Worm (Caenorhabditis elegans) whole organism, L4 larva: ENCODE results near the gene C11E4.8.

ENCODE experiments used
- F37D6.2 ChIP-seq: sonication (generic microtip); optimal IDR thresholded peaks from 2 replicates; lab custom pipeline; 2016; ENCODE audit warnings: mild to moderate bottlenecking, missing genetic modification characterization, missing compliant biosample characterization
- F49E8.2 ChIP-seq: sonication (generic microtip); optimal IDR thresholded peaks from 2 replicates; lab custom pipeline; 2016; ENCODE audit warnings: missing compliant biosample characterization, mild to moderate bottlenecking, missing genetic modification characterization, borderline replicate concordance
- R02D3.7 ChIP-seq: fragments of 150-350 bp; sonication (generic microtip); optimal IDR thresholded peaks from 3 replicates; lab custom pipeline; 2014; ENCODE audit warnings: missing biosample characterization, missing genetic modification characterization
- Y48G9A.11 ChIP-seq: fragments of 200-800 bp; sonication (Bioruptor generic); IDR thresholded peaks from 2 replicates; pipeline ENCODE4 v1.3.6; 2022; ENCODE audit warnings: missing genetic modification reagents, missing genetic modification characterization, missing compliant biosample characterization
- Y5F2A.4 ChIP-seq: fragments of 200-800 bp; sonication (Bioruptor generic); optimal IDR thresholded peaks from 2 replicates; lab custom pipeline; 2018; ENCODE audit warnings: mild to moderate bottlenecking, missing genetic modification characterization, missing compliant biosample characterization
- Y75B8A.6 ChIP-seq: fragments of 200-800 bp; sonication (Bioruptor generic); IDR thresholded peaks from 2 replicates; pipeline ENCODE4 v1.3.6; 2022; ENCODE audit warnings: missing genetic modification reagents, missing genetic modification characterization, missing compliant biosample characterization
- ZK337.2 ChIP-seq: fragments of 200-800 bp; sonication (Bioruptor generic); IDR thresholded peaks from 2 replicates; pipeline ENCODE4 v1.3.6; 2022; ENCODE audit warnings: missing genetic modification reagents, missing genetic modification characterization, missing compliant biosample characterization
- aha-1 ChIP-seq: fragments of 150-350 bp; peaks from one replicate; lab custom pipeline; 2014; ENCODE audit warnings: missing biosample characterization, missing genetic modification characterization
- aly-2 ChIP-seq: sonication (generic microtip); optimal IDR thresholded peaks from 2 replicates; lab custom pipeline; 2018; ENCODE audit warnings: missing biosample characterization, missing genetic modification characterization
- cey-2 ChIP-seq: sonication (generic microtip); optimal IDR thresholded peaks from 3 replicates; lab custom pipeline; 2017; ENCODE audit warnings: missing genetic modification characterization, mild to moderate bottlenecking, missing compliant biosample characterization, antibody characterized with exemption, borderline replicate concordance; ENCODE audit not compliant: insufficient read depth
- daf-12 ChIP-seq: fragments of 150-350 bp; optimal IDR thresholded peaks from 2 replicates; lab custom pipeline; 2014; ENCODE audit warnings: missing biosample characterization, missing genetic modification reagents, missing genetic modification characterization
- daf-8 ChIP-seq: fragments of 200-800 bp; sonication (Bioruptor generic); IDR thresholded peaks from 2 replicates; pipeline ENCODE4 v1.3.6; 2022; ENCODE audit warnings: missing genetic modification characterization, missing compliant biosample characterization
- duxl-1 ChIP-seq: sonication (generic microtip); optimal IDR thresholded peaks from 2 replicates; lab custom pipeline; 2016; ENCODE audit warnings: mild to moderate bottlenecking, missing genetic modification characterization, moderate library complexity, missing compliant biosample characterization; ENCODE audit not compliant: poor library complexity
- fkh-10 ChIP-seq: fragments of 150-350 bp; optimal IDR thresholded peaks from 2 replicates; lab custom pipeline; 2014; ENCODE audit warnings: missing biosample characterization, missing genetic modification reagents, missing genetic modification characterization
- gei-8 ChIP-seq: fragments of 200-800 bp; sonication (Bioruptor generic); optimal IDR thresholded peaks from 2 replicates; lab custom pipeline; 2018; ENCODE audit warnings: mild to moderate bottlenecking, missing genetic modification characterization, missing compliant biosample characterization
- hif-1 ChIP-seq, 2 experiments: sonication (generic microtip); optimal IDR thresholded peaks; 2 replicates each; lab custom pipeline; 2016 to 2017; ENCODE audit warnings: missing compliant biosample characterization in 2 of 2, missing genetic modification characterization in 2 of 2, missing genetic modification reagents in 2 of 2, missing genotype in 2 of 2, mild to moderate bottlenecking in 1 of 2
- hlh-11 ChIP-seq: fragments of 200-800 bp; sonication (Bioruptor generic); optimal IDR thresholded peaks from 2 replicates; lab custom pipeline; 2018; ENCODE audit warnings: mild to moderate bottlenecking, missing genetic modification characterization, missing compliant biosample characterization
- hlh-30 ChIP-seq: sonication (generic microtip); optimal IDR thresholded peaks from 2 replicates; lab custom pipeline; 2017; ENCODE audit warnings: antibody characterized with exemption, mild to moderate bottlenecking, missing genetic modification characterization, missing compliant biosample characterization; ENCODE audit not compliant: insufficient read depth
- hmg-1.1 ChIP-seq: fragments of 200-800 bp; sonication (Bioruptor generic); IDR thresholded peaks from 2 replicates; pipeline ENCODE4 v1.3.6; 2022; ENCODE audit warnings: missing genetic modification reagents, missing genetic modification characterization, missing compliant biosample characterization
- jun-1 ChIP-seq: fragments of 150-350 bp; optimal IDR thresholded peaks from 2 replicates; lab custom pipeline; 2014; ENCODE audit warnings: missing biosample characterization, missing genetic modification reagents, missing genetic modification characterization
- lim-7 ChIP-seq: fragments of 200-800 bp; sonication (Bioruptor generic); IDR thresholded peaks from 2 replicates; pipeline ENCODE4 v1.3.6; 2022; ENCODE audit warnings: missing genetic modification characterization, missing compliant biosample characterization
- lin-1 ChIP-seq: fragments of 200-800 bp; sonication (Bioruptor generic); IDR thresholded peaks from 2 replicates; pipeline ENCODE4 v1.3.6; 2022; ENCODE audit warnings: missing genetic modification reagents, missing genetic modification characterization, missing compliant biosample characterization
- lsy-2 ChIP-seq, 2 experiments: fragments of 150-350 bp in 1 of 2; sonication (generic microtip) in 1 of 2; optimal IDR thresholded peaks; 2 replicates each; lab custom pipeline; 2014 to 2017; ENCODE audit warnings: missing biosample characterization in 2 of 2, missing genetic modification characterization in 2 of 2
- madf-5 ChIP-seq, 2 experiments: fragments of 200-800 bp; sonication (Bioruptor generic); IDR thresholded peaks; 2 replicates each; pipeline ENCODE4 v1.3.6; 2022; ENCODE audit warnings: missing compliant biosample characterization in 2 of 2, missing genetic modification characterization in 2 of 2
- madf-9 ChIP-seq: fragments of 200-800 bp; sonication (Bioruptor generic); conservative IDR thresholded peaks from 2 replicates; pipeline ENCODE4 v1.3.6; 2022; ENCODE audit warnings: missing genetic modification reagents, missing genetic modification characterization, missing compliant biosample characterization
- mep-1 ChIP-seq: fragments of 150-350 bp; sonication (generic microtip); optimal IDR thresholded peaks from 3 replicates; lab custom pipeline; 2014; ENCODE audit warnings: missing biosample characterization, missing genetic modification characterization
- mes-2 ChIP-seq: sonication (generic microtip); optimal IDR thresholded peaks from 2 replicates; lab custom pipeline; 2016; ENCODE audit warnings: missing genotype, mild to moderate bottlenecking, missing genetic modification characterization, missing compliant biosample characterization; ENCODE audit not compliant: poor library complexity, severe bottlenecking
- mxl-3 ChIP-seq: fragments of 200-800 bp; sonication (Bioruptor generic); optimal IDR thresholded peaks from 2 replicates; lab custom pipeline; 2018; ENCODE audit warnings: mild to moderate bottlenecking, missing genetic modification characterization, missing compliant biosample characterization
- nhr-102 ChIP-seq: sonication (generic microtip); optimal IDR thresholded peaks from 2 replicates; lab custom pipeline; 2016; ENCODE audit warnings: mild to moderate bottlenecking, missing genetic modification characterization, moderate library complexity, missing compliant biosample characterization
- nhr-111 ChIP-seq: fragments of 200-800 bp; sonication (Bioruptor generic); optimal IDR thresholded peaks from 2 replicates; lab custom pipeline; 2018; ENCODE audit warnings: mild to moderate bottlenecking, missing genetic modification characterization, missing compliant biosample characterization
- nhr-237 ChIP-seq: sonication (generic microtip); optimal IDR thresholded peaks from 2 replicates; lab custom pipeline; 2017; ENCODE audit warnings: missing biosample characterization, missing genetic modification characterization
- nhr-28 ChIP-seq: fragments of 150-350 bp; optimal IDR thresholded peaks from 2 replicates; lab custom pipeline; 2014; ENCODE audit warnings: missing biosample characterization, missing genetic modification characterization
- nhr-41 ChIP-seq: fragments of 200-800 bp; sonication (Bioruptor generic); IDR thresholded peaks from 2 replicates; pipeline ENCODE4 v1.3.6; 2022; ENCODE audit warnings: missing genetic modification reagents, missing genetic modification characterization, missing compliant biosample characterization
- nhr-76 ChIP-seq: fragments of 150-350 bp; optimal IDR thresholded peaks from 2 replicates; lab custom pipeline; 2014; ENCODE audit warnings: missing biosample characterization, missing genetic modification characterization
- nhr-77 ChIP-seq: fragments of 150-350 bp; optimal IDR thresholded peaks from 2 replicates; lab custom pipeline; 2014; ENCODE audit warnings: missing biosample characterization, missing genetic modification characterization
- rbr-2 ChIP-seq: sonication (generic microtip); optimal IDR thresholded peaks from 2 replicates; lab custom pipeline; 2016; ENCODE audit warnings: missing genotype, missing genetic modification characterization, missing compliant biosample characterization
- snpc-1.2 ChIP-seq: fragments of 200-800 bp; sonication (Bioruptor generic); IDR thresholded peaks from 2 replicates; pipeline ENCODE4 v1.3.6; 2022; ENCODE audit warnings: missing genetic modification reagents, missing genetic modification characterization, missing compliant biosample characterization
- snpc-4 ChIP-seq: fragments of 150-350 bp; optimal IDR thresholded peaks from 2 replicates; lab custom pipeline; 2014; ENCODE audit warnings: missing biosample characterization, missing genetic modification characterization
- unc-130 ChIP-seq: sonication (generic microtip); optimal IDR thresholded peaks from 2 replicates; lab custom pipeline; 2016; ENCODE audit warnings: missing genetic modification reagents, missing genetic modification characterization, missing compliant biosample characterization
- unc-62 ChIP-seq, 3 experiments: fragments of 150-350 bp in 1 of 3; sonication (generic microtip); optimal IDR thresholded peaks in 2 of 3; peaks in 1 of 3; 1 replicate in 1 of 3; 2 replicates in 2 of 3; lab custom pipeline; 2014 to 2017; ENCODE audit warnings: missing biosample characterization in 3 of 3, missing genetic modification characterization in 3 of 3, missing genetic modification reagents in 3 of 3, missing genotype in 1 of 3
- zag-1 ChIP-seq: fragments of 150-350 bp; optimal IDR thresholded peaks from 2 replicates; lab custom pipeline; 2014; ENCODE audit warnings: missing biosample characterization, missing genetic modification characterization
- zip-11 ChIP-seq: fragments of 200-800 bp; sonication (Bioruptor generic); IDR thresholded peaks from 2 replicates; pipeline ENCODE4 v1.3.6; 2022; ENCODE audit warnings: missing genetic modification characterization, missing compliant biosample characterization
- ztf-7 ChIP-seq: fragments of 150-350 bp; optimal IDR thresholded peaks from 2 replicates; lab custom pipeline; 2014; ENCODE audit warnings: missing biosample characterization, missing genetic modification characterization

The C11E4.8 gene

DNA sequence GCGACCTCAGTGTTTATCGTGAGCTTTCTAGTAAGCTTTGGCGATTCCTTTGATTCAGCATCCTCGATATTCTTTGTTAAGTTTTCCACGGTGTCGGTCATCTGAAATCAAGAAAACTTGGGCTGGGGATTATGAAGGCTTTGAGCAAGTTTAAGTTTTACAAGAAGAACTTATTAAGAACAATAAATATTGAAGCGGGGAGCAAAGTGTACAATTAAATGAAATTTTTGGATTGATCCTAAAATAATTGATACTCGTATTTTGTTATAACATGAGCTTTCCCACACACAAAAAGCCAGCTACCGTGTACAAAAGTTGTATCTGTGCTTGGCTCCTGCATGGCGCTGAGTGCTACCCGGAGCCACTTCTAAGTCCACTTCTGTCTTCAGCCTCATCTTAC is 14.7 kb downstream of the C11E4.8 start, which contains the start of gene F34H10.3:
F34H10.3 (minus strand) TSS at position 101 of the 400 bp plus-strand sequence.
- TF ChIP-seq ZK337.2 (GFP tag; lab: Robert Waterston, UW) (no peak), aha-1 (tag; lab: Kevin White, UChicago) (peak; percentile 11)

DNA sequence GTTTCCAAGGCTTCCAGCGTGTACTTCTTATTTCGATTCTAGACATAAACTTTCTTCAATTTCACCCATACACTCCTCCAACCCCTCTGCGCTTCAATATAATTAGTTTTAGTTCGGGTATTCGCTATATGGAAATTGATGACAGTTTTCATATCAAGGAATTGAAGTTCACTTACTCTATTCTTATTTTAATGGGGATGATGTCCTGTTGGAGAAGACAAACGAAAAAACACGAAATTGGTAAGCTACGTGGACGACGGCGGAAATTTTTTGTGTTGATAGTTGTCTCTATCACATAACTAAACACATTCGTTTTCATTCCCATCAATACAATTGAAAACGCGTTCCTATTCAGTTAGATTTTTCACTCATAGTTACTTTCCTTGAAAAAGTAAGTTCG is 15.1 kb downstream of the C11E4.8 start, which contains the start of gene F34H10.5:
F34H10.5 (plus strand) TSS at position 301 of the 400 bp plus-strand sequence.
- TF ChIP-seq hmg-1.1 (GFP tag; lab: Robert Waterston, UW): no peak
- TF ChIP-seq, all 104 proteins: peak for 0

DNA sequence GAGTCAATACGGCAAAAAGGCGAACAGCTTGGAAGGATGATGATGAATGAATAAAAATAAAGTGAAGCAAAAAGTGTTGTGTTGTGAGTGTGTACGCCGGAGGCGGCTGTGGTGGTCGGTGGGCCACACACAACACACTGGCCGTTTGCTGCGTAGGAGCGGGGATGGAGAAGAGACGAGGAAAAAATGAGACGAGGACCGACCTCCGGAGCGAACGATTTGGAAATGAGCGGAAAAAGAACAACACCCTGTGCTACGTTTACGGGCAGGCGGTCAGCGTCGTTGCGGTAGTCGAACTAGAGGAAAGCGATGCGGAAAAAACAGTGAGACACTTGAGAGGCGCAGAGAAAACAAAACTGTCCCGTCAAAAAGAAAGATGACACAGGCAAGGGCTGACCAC is 16.9 kb downstream of the C11E4.8 start:
- TF ChIP-seq ztf-7 (tag; lab: Kevin White, UChicago): no peak
- TF ChIP-seq hmg-1.1 (GFP tag; lab: Robert Waterston, UW): no peak
- TF ChIP-seq mxl-3 (GFP tag; lab: Kevin White, UChicago): no peak
- TF ChIP-seq nhr-41: 0 out of 2 replicates have a peak, but pooled peaks have one; percentile 18
- TF ChIP-seq rbr-2 (tag; lab: Kevin White, UChicago): peak; percentile 26
- no peak for TF ChIP-seq zag-1 (tag; lab: Kevin White, UChicago)
- TF ChIP-seq nhr-28: peak; percentile 45
- TF ChIP-seq hlh-11: peak; percentile 64
- peak in 1 of 2 experiments; percentile 96 for TF ChIP-seq unc-62 (GFP tag; optimal IDR thresholded peaks at IDR 0.05 in 1 of 2; lab: Kevin White, UChicago)
- TF ChIP-seq unc-62 (tag; optimal IDR thresholded peaks at IDR 0.05; lab: Kevin White, UChicago): no peak
- peak; percentile 63 for TF ChIP-seq madf-9 (GFP tag; lab: Robert Waterston, UW)
- peak; percentile 49 for TF ChIP-seq mes-2 (tag; lab: Kevin White, UChicago)
- 0 out of 2 replicates have a peak, but pooled peaks have one; percentile 8 for TF ChIP-seq Y48G9A.11 (GFP tag; lab: Robert Waterston, UW)

DNA sequence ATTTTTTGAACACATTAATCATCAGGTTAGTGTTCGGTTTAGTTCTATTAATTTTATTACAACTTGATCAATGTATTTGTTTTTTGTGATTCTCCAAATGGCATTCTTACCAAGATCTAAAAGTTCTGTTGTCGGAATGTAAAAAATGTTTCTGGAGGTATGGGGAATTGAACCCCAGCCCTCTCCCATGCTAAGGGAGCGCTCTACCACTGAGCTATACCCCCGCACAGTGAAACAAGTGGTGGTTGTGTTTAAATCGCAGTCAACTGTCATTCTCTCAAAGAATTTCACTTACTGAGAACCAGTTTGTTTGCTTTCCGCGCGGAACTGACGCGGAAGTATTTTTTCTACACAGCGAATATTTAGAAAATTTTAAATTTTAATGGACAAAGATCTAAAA is 17.5 kb downstream of the C11E4.8 start:
- TF ChIP-seq mep-1 (tag; lab: Kevin White, UChicago) (peak; percentile 60), zip-11 (peak; percentile 59; the same call in 1 of the 2 replicates), nhr-77 (no peak), lim-7 (GFP tag; lab: Robert Waterston, UW) (peak; percentile 95), nhr-237 (tag; lab: Kevin White, UChicago) (no peak), fkh-10 (GFP tag; lab: Kevin White, UChicago) (no peak), hlh-11 (peak; percentile 5), F49E8.2 (tag; lab: Kevin White, UChicago) (peak; percentile 64), lsy-2 (tag; optimal IDR thresholded peaks at IDR 0.05; lab: Kevin White, UChicago) (peak in 1 of 2 experiments; percentile 41), gei-8 (peak; percentile 58), hlh-30 (tag; lab: Kevin White, UChicago) (no peak), Y48G9A.11 (GFP tag; lab: Robert Waterston, UW) (peak; percentile 79), snpc-1.2 (peak; percentile 89), cey-2 (tag; lab: Kevin White, UChicago) (no peak), jun-1 (tag; lab: Kevin White, UChicago) (no peak), nhr-76 (tag; lab: Kevin White, UChicago) (no peak), zag-1 (tag; lab: Kevin White, UChicago) (no peak), nhr-102 (peak; percentile 73), nhr-111 (GFP tag; lab: Kevin White, UChicago) (peak; percentile 73), unc-130 (peak; percentile 30), F37D6.2 (tag; lab: Kevin White, UChicago) (peak; percentile 32), ztf-7 (tag; lab: Kevin White, UChicago) (peak; percentile 27), Y75B8A.6 (peak; percentile 71; the same call in 1 of the 2 replicates), aly-2 (tag; lab: Kevin White, UChicago) (no peak), madf-5 (GFP tag; IDR thresholded peaks at IDR 0.05; lab: Robert Waterston, UW) (peak; percentile 86 to 87; a peak in 2 of 4 replicates), R02D3.7 (no peak), duxl-1 (tag; lab: Kevin White, UChicago) (peak; percentile 61), mxl-3 (GFP tag; lab: Kevin White, UChicago) (peak; percentile 41), lin-1 (GFP tag; lab: Robert Waterston, UW) (peak; percentile 81), Y5F2A.4 (GFP tag; lab: Kevin White, UChicago) (peak; percentile 73), daf-12 (tag; lab: Kevin White, UChicago) (no peak), hif-1 (tag; optimal IDR thresholded peaks at IDR 0.05; lab: Kevin White, UChicago) (no peak), daf-8 (GFP tag; lab: Robert Waterston, UW) (no peak), madf-9 (GFP tag; lab: Robert Waterston, UW) (peak; percentile 83), snpc-4 (tag; lab: Kevin White, UChicago) (no peak)
